Worm (Caenorhabditis elegans) whole organism, L1 larva: ENCODE data around the gene sod-1.
A peak's percentile ranks its signal among the peaks of the same experiment; 100 is the strongest.

Experiments used
- C04F5.9 ChIP-seq: sonication (generic microtip); optimal IDR thresholded peaks from 2 replicates; lab custom pipeline; 2016; ENCODE audit warnings: missing genetic modification characterization, missing compliant biosample characterization
- C16A3.4 ChIP-seq: fragments of 150-350 bp; optimal IDR thresholded peaks from 2 replicates; lab custom pipeline; 2014; ENCODE audit warnings: missing biosample characterization, missing genetic modification characterization
- C34B4.2 ChIP-seq: sonication (generic microtip); optimal IDR thresholded peaks from 2 replicates; lab custom pipeline; 2017; ENCODE audit warnings: mild to moderate bottlenecking, missing genetic modification characterization, missing compliant biosample characterization
- F16B12.6 ChIP-seq: fragments of 150-350 bp; optimal IDR thresholded peaks from 2 replicates; lab custom pipeline; 2014; ENCODE audit warnings: missing biosample characterization, missing genetic modification characterization
- ama-1 ChIP-seq: fragments of 150-350 bp; optimal IDR thresholded peaks from 2 replicates; lab custom pipeline; 2014
- ceh-63 ChIP-seq: fragments of 200-800 bp; sonication (Bioruptor generic); optimal IDR thresholded peaks from 2 replicates; lab custom pipeline; 2018; ENCODE audit warnings: mild to moderate bottlenecking, missing genetic modification characterization, missing compliant biosample characterization
- ceh-82 ChIP-seq, 3 experiments: fragments of 150-350 bp in 1 of 3; sonication (generic microtip) in 2 of 3; optimal IDR thresholded peaks; 2 replicates each; lab custom pipeline; 2014 to 2017; ENCODE audit warnings: missing biosample characterization in 3 of 3, missing genetic modification characterization in 3 of 3
- ceh-88 ChIP-seq: fragments of 200-800 bp; sonication (Bioruptor generic); IDR thresholded peaks from 2 replicates; pipeline ENCODE4 v1.3.6; 2022; ENCODE audit warnings: missing genetic modification characterization, missing compliant biosample characterization
- ces-1 ChIP-seq: fragments of 150-350 bp; optimal IDR thresholded peaks from 2 replicates; lab custom pipeline; 2014; ENCODE audit warnings: missing biosample characterization, missing genetic modification reagents, missing genetic modification characterization
- dpl-1 ChIP-seq, 3 experiments: fragments of 150-350 bp in 2 of 3; sonication (generic microtip) in 1 of 3; optimal IDR thresholded peaks; 2 replicates each; lab custom pipeline; 2014 to 2017; ENCODE audit warnings: missing biosample characterization in 3 of 3, missing genetic modification characterization in 3 of 3, missing genetic modification reagents in 3 of 3
- efl-3 ChIP-seq: fragments of 200-800 bp; sonication (Bioruptor generic); optimal IDR thresholded peaks from 2 replicates; lab custom pipeline; 2018; ENCODE audit warnings: mild to moderate bottlenecking, missing genetic modification characterization, missing compliant biosample characterization
- egl-27 ChIP-seq, 2 experiments: fragments of 150-350 bp in 1 of 2; sonication (generic microtip); optimal IDR thresholded peaks; 3 replicates each; lab custom pipeline; 2017 to 2018; ENCODE audit warnings: missing biosample characterization in 2 of 2, missing genetic modification characterization in 2 of 2, missing genetic modification reagents in 2 of 2
- elt-2 ChIP-seq: sonication (generic microtip); optimal IDR thresholded peaks from 2 replicates; lab custom pipeline; 2016; ENCODE audit warnings: missing genetic modification characterization, mild to moderate bottlenecking, inconsistent platforms, missing compliant biosample characterization, missing genetic modification reagents
- fkh-10 ChIP-seq: sonication (generic microtip); optimal IDR thresholded peaks from 2 replicates; lab custom pipeline; 2017; ENCODE audit warnings: missing biosample characterization, missing genetic modification reagents, missing genetic modification characterization
- fos-1 ChIP-seq: fragments of 150-350 bp; optimal IDR thresholded peaks from 2 replicates; lab custom pipeline; 2014; ENCODE audit warnings: missing biosample characterization, missing genetic modification characterization
- grh-1 ChIP-seq: fragments of 200-800 bp; sonication (Bioruptor generic); IDR thresholded peaks from 2 replicates; pipeline ENCODE4 v1.3.6; 2022; ENCODE audit warnings: missing genetic modification reagents, missing genetic modification characterization, missing compliant biosample characterization
- hlh-17 ChIP-seq: fragments of 200-800 bp; sonication (Bioruptor generic); optimal IDR thresholded peaks from 2 replicates; lab custom pipeline; 2018; ENCODE audit warnings: missing genetic modification characterization, mild to moderate bottlenecking, missing compliant biosample characterization, moderate library complexity, borderline replicate concordance
- hlh-4 ChIP-seq: sonication (generic microtip); optimal IDR thresholded peaks from 2 replicates; lab custom pipeline; 2016; ENCODE audit warnings: mild to moderate bottlenecking, missing genetic modification characterization, missing compliant biosample characterization
- hpl-2 ChIP-seq: fragments of 150-350 bp; optimal IDR thresholded peaks from 2 replicates; lab custom pipeline; 2014; ENCODE audit warnings: missing biosample characterization, missing genetic modification reagents, missing genetic modification characterization
- irx-1 ChIP-seq: sonication (generic microtip); optimal IDR thresholded peaks from 2 replicates; lab custom pipeline; 2016; ENCODE audit warnings: missing genetic modification characterization, missing compliant biosample characterization
- jun-1 ChIP-seq: fragments of 150-350 bp; optimal IDR thresholded peaks from 2 replicates; lab custom pipeline; 2014; ENCODE audit warnings: missing biosample characterization, missing genetic modification reagents, missing genetic modification characterization
- lin-13 ChIP-seq: fragments of 150-350 bp; optimal IDR thresholded peaks from 2 replicates; lab custom pipeline; 2014; ENCODE audit warnings: missing biosample characterization, missing genetic modification reagents, missing genetic modification characterization
- lin-14 ChIP-seq: fragments of 200-800 bp; sonication (Bioruptor generic); optimal IDR thresholded peaks from 2 replicates; lab custom pipeline; 2018; ENCODE audit warnings: mild to moderate bottlenecking, missing genetic modification characterization, moderate library complexity, missing compliant biosample characterization
- lin-15B ChIP-seq: fragments of 150-350 bp; sonication (generic microtip); optimal IDR thresholded peaks from 3 replicates; lab custom pipeline; 2014; ENCODE audit warnings: missing biosample characterization, missing genetic modification characterization
- lin-39 ChIP-seq: fragments of 150-350 bp; optimal IDR thresholded peaks from 2 replicates; lab custom pipeline; 2014; ENCODE audit warnings: missing biosample characterization, missing genetic modification reagents, missing genetic modification characterization
- lir-3 ChIP-seq: sonication (generic microtip); optimal IDR thresholded peaks from 2 replicates; lab custom pipeline; 2016; ENCODE audit warnings: mild to moderate bottlenecking, missing genetic modification characterization, moderate library complexity, missing compliant biosample characterization; ENCODE audit not compliant: poor library complexity
- lsy-2 ChIP-seq, 2 experiments: fragments of 150-350 bp; optimal IDR thresholded peaks; 2 replicates each; lab custom pipeline; 2014; ENCODE audit warnings: missing biosample characterization in 2 of 2, missing genetic modification characterization in 2 of 2
- mab-9 ChIP-seq: fragments of 200-800 bp; sonication (Bioruptor generic); IDR thresholded peaks from 2 replicates; pipeline ENCODE4 v1.3.6; 2022; ENCODE audit warnings: missing genetic modification reagents, missing genetic modification characterization, missing compliant biosample characterization
- mdl-1 ChIP-seq, 2 experiments: fragments of 150-350 bp; optimal IDR thresholded peaks; 2 replicates each; lab custom pipeline; 2014 to 2017; ENCODE audit warnings: missing biosample characterization in 2 of 2, missing genetic modification characterization in 2 of 2, inconsistent platforms in 1 of 2
- mef-2 ChIP-seq: fragments of 150-350 bp; optimal IDR thresholded peaks from 2 replicates; lab custom pipeline; 2014; ENCODE audit warnings: missing biosample characterization, missing genetic modification characterization
- mep-1 ChIP-seq: fragments of 150-350 bp; optimal IDR thresholded peaks from 2 replicates; lab custom pipeline; 2014; ENCODE audit warnings: missing biosample characterization, missing genetic modification characterization
- nhr-11 ChIP-seq: fragments of 150-350 bp; optimal IDR thresholded peaks from 2 replicates; lab custom pipeline; 2014; ENCODE audit warnings: missing biosample characterization, missing genetic modification characterization
- nhr-20 ChIP-seq: sonication (generic microtip); optimal IDR thresholded peaks from 2 replicates; lab custom pipeline; 2016; ENCODE audit warnings: mild to moderate bottlenecking, missing genetic modification characterization, missing compliant biosample characterization
- nhr-47 ChIP-seq: sonication (generic microtip); optimal IDR thresholded peaks from 2 replicates; lab custom pipeline; 2016; ENCODE audit warnings: mild to moderate bottlenecking, missing genetic modification characterization, moderate library complexity, missing compliant biosample characterization
- nhr-71 ChIP-seq: sonication (generic microtip); optimal IDR thresholded peaks from 2 replicates; lab custom pipeline; 2016; ENCODE audit warnings: mild to moderate bottlenecking, missing genetic modification characterization, moderate library complexity, missing compliant biosample characterization
- nhr-76 ChIP-seq: sonication (generic microtip); optimal IDR thresholded peaks from 2 replicates; lab custom pipeline; 2017; ENCODE audit warnings: missing biosample characterization, missing genetic modification characterization
- nhr-85 ChIP-seq: sonication (generic microtip); peaks from one replicate; lab custom pipeline; 2016; ENCODE audit warnings: missing genetic modification characterization, inconsistent platforms, missing compliant biosample characterization
- nhr-90 ChIP-seq: sonication (generic microtip); optimal IDR thresholded peaks from 2 replicates; lab custom pipeline; 2016; ENCODE audit warnings: mild to moderate bottlenecking, missing genetic modification characterization, missing compliant biosample characterization; ENCODE audit not compliant: poor library complexity
- pag-3 ChIP-seq: sonication (generic microtip); optimal IDR thresholded peaks from 2 replicates; lab custom pipeline; 2017; ENCODE audit warnings: missing genetic modification characterization, mild to moderate bottlenecking, missing compliant biosample characterization, antibody characterized with exemption, borderline replicate concordance; ENCODE audit not compliant: insufficient read depth
- pqm-1 ChIP-seq: sonication (generic microtip); optimal IDR thresholded peaks from 3 replicates; lab custom pipeline; 2017; ENCODE audit warnings: missing biosample characterization, missing genetic modification characterization
- snpc-4 ChIP-seq: fragments of 150-350 bp; optimal IDR thresholded peaks from 2 replicates; lab custom pipeline; 2014; ENCODE audit warnings: missing biosample characterization, missing genetic modification characterization
- snu-23 ChIP-seq: sonication (generic microtip); optimal IDR thresholded peaks from 2 replicates; lab custom pipeline; 2016; ENCODE audit warnings: missing genetic modification characterization, missing compliant biosample characterization
- sox-4 ChIP-seq: sonication (generic microtip); optimal IDR thresholded peaks from 2 replicates; lab custom pipeline; 2016; ENCODE audit warnings: missing genetic modification characterization, missing compliant biosample characterization
- swsn-7 ChIP-seq: sonication (generic microtip); optimal IDR thresholded peaks from 2 replicates; lab custom pipeline; 2016; ENCODE audit warnings: missing genetic modification characterization, missing compliant biosample characterization
- tlp-1 ChIP-seq: fragments of 150-350 bp; optimal IDR thresholded peaks from 2 replicates; lab custom pipeline; 2014; ENCODE audit warnings: missing biosample characterization, missing genetic modification characterization
- unc-130 ChIP-seq: fragments of 150-350 bp; optimal IDR thresholded peaks from 2 replicates; lab custom pipeline; 2017; ENCODE audit warnings: missing biosample characterization, missing genetic modification characterization, inconsistent platforms
- unc-62 ChIP-seq: fragments of 150-350 bp; optimal IDR thresholded peaks from 2 replicates; lab custom pipeline; 2014; ENCODE audit warnings: missing biosample characterization, missing genetic modification reagents, missing genetic modification characterization
- unc-86 ChIP-seq: sonication (generic microtip); optimal IDR thresholded peaks from 2 replicates; lab custom pipeline; 2016; ENCODE audit warnings: missing genetic modification characterization, missing compliant biosample characterization
- zag-1 ChIP-seq: fragments of 150-350 bp; optimal IDR thresholded peaks from 2 replicates; lab custom pipeline; 2014; ENCODE audit warnings: missing biosample characterization, missing genetic modification characterization
- ztf-4 ChIP-seq: fragments of 150-350 bp; optimal IDR thresholded peaks from 2 replicates; lab custom pipeline; 2014; ENCODE audit warnings: missing biosample characterization, missing genetic modification characterization

sod-1 gene

DNA sequence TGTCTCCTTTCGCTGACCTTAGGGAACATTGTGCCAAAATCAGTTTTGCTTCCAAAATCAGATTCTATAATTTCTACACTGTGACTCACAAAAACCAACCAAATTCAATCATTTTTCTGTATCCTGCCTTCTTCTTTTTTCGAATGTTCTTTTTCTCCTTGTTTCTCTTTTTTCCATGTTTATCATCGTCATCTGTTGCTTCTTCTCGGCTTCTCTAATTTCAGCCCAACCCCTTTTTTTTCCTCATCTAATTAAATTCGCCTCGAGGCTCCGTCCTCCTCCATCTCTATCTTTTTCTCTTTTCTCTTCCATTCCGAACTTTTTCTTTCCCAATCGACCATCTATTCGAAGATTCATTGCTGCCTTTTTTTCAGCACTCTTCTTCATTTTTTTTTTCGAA lies 21.0 kb upstream of the sod-1 start, which contains the start of gene unc-104:
unc-104 (plus strand) TSS at position 311 of the 400 bp plus-strand sequence.
- TF ChIP-seq ztf-4 (tag; lab: Kevin White, UChicago) (no peak), ama-1 (no peak), efl-3 (GFP tag; lab: Kevin White, UChicago) (no peak), nhr-20 (tag; lab: Kevin White, UChicago) (no peak), nhr-47 (tag; lab: Kevin White, UChicago) (peak; percentile 12), mep-1 (peak; percentile 1), lin-14 (GFP tag; lab: Kevin White, UChicago) (peak; percentile 71), zag-1 (tag; lab: Kevin White, UChicago) (peak; percentile 14), lsy-2 (tag; optimal IDR thresholded peaks at IDR 0.05; lab: Kevin White, UChicago) (peak in 1 of 2 experiments; percentile 19), nhr-71 (tag; lab: Kevin White, UChicago) (peak; percentile 21), C16A3.4 (no peak), hpl-2 (GFP tag; lab: Kevin White, UChicago) (no peak)
- TF ChIP-seq, all 84 proteins: peak for 6

DNA sequence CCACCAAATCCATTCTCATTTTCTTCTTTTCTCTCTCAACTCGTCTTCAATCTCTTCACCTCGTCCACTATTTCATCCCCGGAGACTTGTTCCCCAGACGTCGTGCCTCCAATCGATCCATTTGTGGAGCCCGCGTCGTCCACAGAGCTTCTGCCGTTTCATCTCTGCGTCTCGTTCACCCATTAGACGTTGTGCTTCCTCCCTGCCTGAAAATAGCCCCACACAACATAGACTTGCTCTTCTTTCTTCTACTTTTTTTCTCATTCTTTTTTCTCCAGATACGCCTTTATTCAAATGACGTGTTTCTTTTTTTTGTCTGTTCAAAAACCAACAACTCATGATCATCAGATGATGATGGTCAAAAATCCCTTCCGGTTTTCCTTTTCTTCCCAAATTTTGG lies 19.3 kb upstream of the sod-1 start:
- TF ChIP-seq snpc-4 (tag; lab: Kevin White, UChicago): no peak
- TF ChIP-seq fos-1 (tag; lab: Kevin White, UChicago): no peak
- no peak for TF ChIP-seq zag-1 (tag; lab: Kevin White, UChicago)
- TF ChIP-seq pqm-1 (tag; lab: Kevin White, UChicago): no peak
- peak; percentile 30 for TF ChIP-seq mep-1
- TF ChIP-seq unc-62 (GFP tag; lab: Kevin White, UChicago): no peak
- TF ChIP-seq lin-39 (tag; lab: Kevin White, UChicago): no peak
- TF ChIP-seq lin-13: no peak
- no peak for TF ChIP-seq ceh-63 (GFP tag; lab: Kevin White, UChicago)
- no peak for TF ChIP-seq lir-3 (tag; lab: Kevin White, UChicago)
- TF ChIP-seq sox-4: no peak
- peak in 1 of 3 experiments; percentile 41 for TF ChIP-seq dpl-1 (GFP tag; optimal IDR thresholded peaks at IDR 0.05; lab: Kevin White, UChicago)
- TF ChIP-seq nhr-76 (tag; lab: Kevin White, UChicago): no peak
- 0 out of 2 replicates have a peak, but pooled peaks have one; percentile 36 for TF ChIP-seq mab-9 (GFP tag; lab: Robert Waterston, UW)
- no peak for TF ChIP-seq ama-1
- TF ChIP-seq lin-15B (tag; lab: Kevin White, UChicago): no peak
- TF ChIP-seq ces-1 (GFP tag; lab: Kevin White, UChicago): peak; percentile 27
- no peak for TF ChIP-seq hlh-17 (GFP tag; lab: Kevin White, UChicago)
- no peak for TF ChIP-seq mdl-1 (tag; optimal IDR thresholded peaks at IDR 0.05; lab: Kevin White, UChicago)
- peak; percentile 41 for TF ChIP-seq snu-23 (GFP tag; lab: Kevin White, UChicago)
- TF ChIP-seq ceh-82 (tag; optimal IDR thresholded peaks at IDR 0.05; lab: Kevin White, UChicago): peak; percentile 45 to 64 (median 57)
- no peak for TF ChIP-seq elt-2 (tag; lab: Kevin White, UChicago)
- no peak for TF ChIP-seq grh-1 (GFP tag; lab: Robert Waterston, UW)
- TF ChIP-seq hlh-4: no peak
- TF ChIP-seq nhr-85: no peak
- peak; percentile 55 to 59 for TF ChIP-seq lsy-2 (tag; optimal IDR thresholded peaks at IDR 0.05; lab: Kevin White, UChicago)
- no peak for TF ChIP-seq hpl-2 (GFP tag; lab: Kevin White, UChicago)
- peak; percentile 79 for TF ChIP-seq unc-86 (tag; lab: Kevin White, UChicago)
- no peak for TF ChIP-seq nhr-20 (tag; lab: Kevin White, UChicago)
- peak; percentile 37 for TF ChIP-seq irx-1 (tag; lab: Kevin White, UChicago)
- TF ChIP-seq swsn-7 (tag; lab: Kevin White, UChicago): peak; percentile 61
- peak; percentile 17 for TF ChIP-seq jun-1
- no peak for TF ChIP-seq nhr-11
- TF ChIP-seq fkh-10 (GFP tag; lab: Kevin White, UChicago): peak; percentile 80
- no peak for TF ChIP-seq egl-27 (tag; optimal IDR thresholded peaks at IDR 0.05; lab: Kevin White, UChicago)
- TF ChIP-seq pag-3: no peak
- no peak for TF ChIP-seq C34B4.2 (tag; lab: Kevin White, UChicago)
- no peak for TF ChIP-seq ceh-88 (GFP tag; lab: Robert Waterston, UW)
- TF ChIP-seq unc-130 (tag; lab: Kevin White, UChicago): no peak
- TF ChIP-seq efl-3 (GFP tag; lab: Kevin White, UChicago): no peak
- no peak for TF ChIP-seq F16B12.6
- TF ChIP-seq nhr-90 (tag; lab: Kevin White, UChicago): no peak
- TF ChIP-seq C04F5.9 (tag; lab: Kevin White, UChicago): no peak
- no peak for TF ChIP-seq tlp-1
- TF ChIP-seq mef-2 (tag; lab: Kevin White, UChicago): no peak
